Fruit fly (Drosophila melanogaster) whole organism, pupa: ENCODE results near the gene Fam92.

Experiments used
- CG12605 ChIP-seq: fragments of 200-800 bp; sonication (Bioruptor generic); IDR thresholded peaks from 2 replicates; pipeline ENCODE4 v1.3.6; 2022; ENCODE audit warnings: missing biosample characterization, missing genetic modification characterization
- CG13204 ChIP-seq: fragments of 200-800 bp; sonication (Bioruptor generic); optimal IDR thresholded peaks from 2 replicates; lab custom pipeline; 2018; ENCODE audit warnings: missing biosample characterization, mild to moderate bottlenecking, missing genetic modification characterization, moderate library complexity
- CG17806 ChIP-seq: fragments of 200-800 bp; sonication (Bioruptor generic); optimal IDR thresholded peaks from 2 replicates; lab custom pipeline; 2018; ENCODE audit warnings: missing biosample characterization, mild to moderate bottlenecking, missing genetic modification characterization, moderate library complexity
- CG32121 ChIP-seq: fragments of 200-800 bp; sonication (Bioruptor generic); IDR thresholded peaks from 2 replicates; pipeline ENCODE4 v1.3.6; 2022; ENCODE audit warnings: missing biosample characterization, missing genetic modification characterization
- CG4496 ChIP-seq: fragments of 200-800 bp; sonication (Bioruptor generic); IDR thresholded peaks from 3 replicates; pipeline ENCODE4 v1.3.6; 2022; ENCODE audit warnings: missing biosample characterization, missing genetic modification characterization
- CG8301 ChIP-seq: fragments of 200-800 bp; sonication (Bioruptor generic); optimal IDR thresholded peaks from 2 replicates; lab custom pipeline; 2018; ENCODE audit warnings: missing biosample characterization, mild to moderate bottlenecking, missing genetic modification characterization
- CG9948 ChIP-seq: fragments of 200-800 bp; sonication (Bioruptor generic); optimal IDR thresholded peaks from 2 replicates; lab custom pipeline; 2018; ENCODE audit warnings: missing biosample characterization, mild to moderate bottlenecking, missing genetic modification characterization, moderate library complexity
- D1 ChIP-seq: fragments of 200-800 bp; sonication (Bioruptor generic); optimal IDR thresholded peaks from 2 replicates; lab custom pipeline; 2018; ENCODE audit warnings: missing biosample characterization, mild to moderate bottlenecking, missing genetic modification characterization, moderate library complexity
- EcR ChIP-seq: fragments of 200-800 bp; sonication (Bioruptor generic); optimal IDR thresholded peaks from 3 replicates; lab custom pipeline; 2019; ENCODE audit warnings: missing biosample characterization, missing genetic modification characterization, mild to moderate bottlenecking, moderate library complexity, missing genetic modification reagents
- Ets98B ChIP-seq: fragments of 200-800 bp; sonication (Bioruptor generic); IDR thresholded peaks from 2 replicates; pipeline ENCODE4 v1.3.6; 2022; ENCODE audit warnings: missing biosample characterization, missing genetic modification characterization
- Pif1A ChIP-seq: fragments of 200-800 bp; sonication (Bioruptor generic); optimal IDR thresholded peaks from 3 replicates; lab custom pipeline; 2016; ENCODE audit warnings: missing biosample characterization, missing genetic modification characterization
- Pif1B ChIP-seq: fragments of 200-800 bp; sonication (Bioruptor generic); optimal IDR thresholded peaks from 3 replicates; lab custom pipeline; 2016; ENCODE audit warnings: missing biosample characterization, missing genetic modification characterization
- Snoo ChIP-seq: fragments of 200-800 bp; sonication (Bioruptor generic); optimal IDR thresholded peaks from 3 replicates; lab custom pipeline; 2017; ENCODE audit warnings: missing biosample characterization, mild to moderate bottlenecking, missing genetic modification characterization, inconsistent platforms
- gl ChIP-seq: fragments of 200-800 bp; sonication (Bioruptor generic); optimal IDR thresholded peaks from 2 replicates; lab custom pipeline; 2018; ENCODE audit warnings: missing biosample characterization, mild to moderate bottlenecking, missing genetic modification characterization

- no peak for TF ChIP-seq Snoo
- TF ChIP-seq EcR (GFP tag; lab: Kevin White, UChicago), result no peak
- no peak for TF ChIP-seq CG17806 (tag; lab: Kevin White, UChicago)
- peak; percentile 63; the same call in 2 of the 3 replicates for TF ChIP-seq CG4496 (GFP tag; lab: Robert Waterston, UW)
- peak; percentile 47 for TF ChIP-seq CG32121 (GFP tag; lab: Robert Waterston, UW)
- TF ChIP-seq D1 (tag; lab: Kevin White, UChicago), result no peak
- TF ChIP-seq Pif1A (GFP tag; lab: Kevin White, UChicago), result no peak
- TF ChIP-seq CG13204 (GFP tag; lab: Kevin White, UChicago), result no peak
- no peak for TF ChIP-seq gl (tag; lab: Kevin White, UChicago)
- peak; percentile 56; the same call in 1 of the 2 replicates for TF ChIP-seq Ets98B (GFP tag; lab: Robert Waterston, UW)
- TF ChIP-seq Pif1B (GFP tag; lab: Kevin White, UChicago), result no peak
- TF ChIP-seq CG8301 (tag; lab: Kevin White, UChicago), result no peak
- TF ChIP-seq CG12605, result peak; percentile 61
- TF ChIP-seq CG9948 (tag; lab: Kevin White, UChicago), result no peak
Observed at dm6 chr2L:12471937-12472336, 47.2 kb downstream of the Fam92 start.
